Worm (Caenorhabditis elegans): ENCODE measurements around the gene nspb-3.

ce11 chrIV:6603549-6603948 is 8.8 kb upstream of the nspb-3 start:
- TF ChIP-seq unc-62 (GFP tag; optimal IDR thresholded peaks at IDR 0.05): no peak
- no peak for TF ChIP-seq nhr-237 (tag; optimal IDR thresholded peaks at IDR 0.05)
- no peak for TF ChIP-seq fkh-10 (GFP tag; optimal IDR thresholded peaks at IDR 0.05)
- TF ChIP-seq nhr-25 (tag; optimal IDR thresholded peaks at IDR 0.05): no peak
- no peak for TF ChIP-seq ceh-82 (tag; optimal IDR thresholded peaks at IDR 0.05)
- no peak for TF ChIP-seq nhr-28 (tag; optimal IDR thresholded peaks at IDR 0.05)
- no peak for TF ChIP-seq snpc-4 (tag; optimal IDR thresholded peaks at IDR 0.05)
- TF ChIP-seq fos-1 (tag; optimal IDR thresholded peaks at IDR 0.05): no peak
- no peak for TF ChIP-seq elt-2 (tag; optimal IDR thresholded peaks at IDR 0.05)
- no peak for TF ChIP-seq skn-1 (tag; optimal IDR thresholded peaks at IDR 0.05)
- TF ChIP-seq lin-39 (tag; optimal IDR thresholded peaks at IDR 0.05): no peak
- no peak for TF ChIP-seq ama-1 (optimal IDR thresholded peaks at IDR 0.05)

Measured in whole organism, L3 larva.